Fruit fly (Drosophila melanogaster): ENCODE results near the gene Hmx.

dm6 chr3R:17605872-17606271 is 47.1 kb downstream of the Hmx start, which contains the start of gene sll:
- TF ChIP-seq ttk (optimal IDR thresholded peaks at IDR 0.05) (no peak), Myc (optimal IDR thresholded peaks at IDR 0.05) (no peak), h (optimal IDR thresholded peaks at IDR 0.05) (no peak), psq (optimal IDR thresholded peaks at IDR 0.05) (no peak), insv (optimal IDR thresholded peaks at IDR 0.05) (no peak)

Measured in Kc167 (cell line).